Worm (Caenorhabditis elegans): Measurements from ENCODE around the gene aqp-6.

- no peak for TF ChIP-seq unc-130 (GFP tag; optimal IDR thresholded peaks at IDR 0.05)
- no peak for TF ChIP-seq T26A8.4 (GFP tag; IDR thresholded peaks at IDR 0.05)
- no peak for TF ChIP-seq lin-39 (tag; optimal IDR thresholded peaks at IDR 0.05)
- TF ChIP-seq nhr-237 (tag; optimal IDR thresholded peaks at IDR 0.05), result no peak
- no peak for TF ChIP-seq pha-4 (GFP tag; IDR thresholded peaks at IDR 0.05)
- no peak for TF ChIP-seq pha-4 (tag; optimal IDR thresholded peaks at IDR 0.05)
Observed at ce11 chrV:10656958-10657357, 8.7 kb downstream of the aqp-6 start, which contains the start of gene ugt-34.
